Fruit fly (Drosophila melanogaster): ENCODE measurements around the gene Cyp316a1.

The Cyp316a1 gene

DNA sequence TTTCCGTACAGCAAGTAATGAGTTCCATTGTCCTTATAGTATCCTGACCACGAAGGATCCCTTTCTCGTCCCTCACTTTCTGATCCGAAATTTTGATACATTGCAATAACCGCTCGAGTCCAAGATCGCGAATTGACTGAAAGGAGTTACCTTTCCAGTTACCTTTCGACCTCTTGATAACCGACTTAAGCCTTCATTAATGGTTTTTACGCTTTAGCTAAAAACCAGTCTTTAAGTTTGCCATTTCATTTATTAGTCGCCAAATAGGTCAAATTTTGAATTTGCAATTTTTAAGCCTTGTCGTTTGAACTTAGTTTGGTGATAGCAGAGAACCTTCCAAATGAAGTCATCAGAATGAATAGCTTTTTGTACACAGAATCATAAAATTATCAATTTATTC lies 50.7 kb downstream of the Cyp316a1 start, which contains the start of gene CG32376:
CG32376 (minus strand) TSS at position 101 of the 400 bp plus-strand sequence.
- TF ChIP-seq CG8944 (GFP tag; optimal IDR thresholded peaks at IDR 0.05) (no peak), Med (GFP tag) (no peak), CG16815 (GFP tag; optimal IDR thresholded peaks at IDR 0.05) (no peak), Tbp (GFP tag; optimal IDR thresholded peaks at IDR 0.05) (no peak), CG7786 (GFP tag; optimal IDR thresholded peaks at IDR 0.05) (no peak), CG15269 (tag; optimal IDR thresholded peaks at IDR 0.05) (no peak), Hr51 (GFP tag; optimal IDR thresholded peaks at IDR 0.05) (no peak), CG2120 (GFP tag; optimal IDR thresholded peaks at IDR 0.05) (no peak), MTF-1 (GFP tag; optimal IDR thresholded peaks at IDR 0.05; ENCODE audit: borderline replicate concordance) (no peak), Bteb2 (GFP tag; optimal IDR thresholded peaks at IDR 0.05) (no peak), dpn (GFP tag; optimal IDR thresholded peaks at IDR 0.05) (no peak), CG6683 (GFP tag; optimal IDR thresholded peaks at IDR 0.05) (no peak), schlank (tag; optimal IDR thresholded peaks at IDR 0.05) (no peak), D19A (tag; optimal IDR thresholded peaks at IDR 0.05) (no peak)
